Fruit fly (Drosophila melanogaster): ENCODE results near the gene CG42846.

The CG42846 gene

DNA sequence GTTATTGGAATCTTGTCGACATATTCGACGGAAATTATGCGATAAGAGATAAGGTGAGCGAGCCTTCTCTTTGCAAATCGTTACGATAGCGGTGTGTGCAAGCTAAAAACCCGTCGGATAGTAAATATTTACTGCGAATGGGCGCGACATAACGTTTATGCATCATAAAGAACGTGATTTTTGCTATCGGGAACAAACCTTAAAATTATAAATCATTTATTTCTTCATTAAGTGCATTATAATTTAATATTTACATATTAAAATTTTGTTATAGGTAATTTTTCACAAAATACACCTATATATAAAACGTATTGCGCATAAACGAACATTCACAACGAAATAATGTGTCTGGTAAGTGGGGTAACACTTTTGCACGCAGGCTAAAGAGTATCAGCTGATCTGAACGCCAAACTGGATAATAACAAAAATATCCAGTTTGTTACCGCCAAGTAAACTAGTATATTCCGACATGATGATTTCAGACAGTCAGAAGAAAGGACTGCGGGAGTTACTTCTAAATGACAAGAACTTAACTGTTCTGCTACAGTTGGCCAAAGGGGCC lies 25.6 kb downstream of the CG42846 start, which contains the start of the genes Gk1 and CG13876 (continued):
- TF ChIP-seq sens-2 (GFP tag; IDR thresholded peaks at IDR 0.05) (peak; percentile 84), CG7786 (GFP tag; optimal IDR thresholded peaks at IDR 0.05) (peak; percentile 62), Usf (GFP tag; optimal IDR thresholded peaks at IDR 0.05) (peak; percentile 78), CG42726 (GFP tag; IDR thresholded peaks at IDR 0.05; ENCODE audit: partially characterized antibody) (no peak), Hand (GFP tag; optimal IDR thresholded peaks at IDR 0.05) (peak; percentile 96), CG17568 (GFP tag; optimal IDR thresholded peaks at IDR 0.05) (no peak), Antp (GFP tag; optimal IDR thresholded peaks at IDR 0.05) (no peak), eve (GFP tag; optimal IDR thresholded peaks at IDR 0.05) (no peak), Opbp (GFP tag; IDR thresholded peaks at IDR 0.05; ENCODE audit: partially characterized antibody) (no peak), onecut (GFP tag; IDR thresholded peaks at IDR 0.05) (peak; percentile 90), mirr (GFP tag; optimal IDR thresholded peaks at IDR 0.05) (peak; percentile 96), ab (GFP tag; optimal IDR thresholded peaks at IDR 0.05) (no peak), Sox102F (GFP tag; optimal IDR thresholded peaks at IDR 0.05) (peak; percentile 97), usp (GFP tag; optimal IDR thresholded peaks at IDR 0.05) (no peak), scrt (GFP tag; optimal IDR thresholded peaks at IDR 0.05) (peak; percentile 93), Nf-YB (GFP tag; optimal IDR thresholded peaks at IDR 0.05) (peak; percentile 85), salm (tag; optimal IDR thresholded peaks at IDR 0.05) (peak; percentile 96), nau (GFP tag; optimal IDR thresholded peaks at IDR 0.05) (no peak), CG31441 (GFP tag; IDR thresholded peaks at IDR 0.05) (no peak; the same call in 1 of the 2 replicates), ranshi (GFP tag; IDR thresholded peaks at IDR 0.05) (peak; percentile 94), maf-S (GFP tag; optimal IDR thresholded peaks at IDR 0.05) (peak; percentile 28), Rx (GFP tag; IDR thresholded peaks at IDR 0.05) (peak; percentile 86), MBD-R2 (GFP tag; IDR thresholded peaks at IDR 0.05) (peak; percentile 94), chm (GFP tag; IDR thresholded peaks at IDR 0.05) (peak; percentile 96), TFAM (GFP tag; optimal IDR thresholded peaks at IDR 0.05) (peak; percentile 63), CG18619 (GFP tag; optimal IDR thresholded peaks at IDR 0.05) (peak; percentile 94), CG31224 (GFP tag; IDR thresholded peaks at IDR 0.05) (peak; percentile 88), D19B (GFP tag; optimal IDR thresholded peaks at IDR 0.05) (peak; percentile 83), pzg (GFP tag; optimal IDR thresholded peaks at IDR 0.05) (peak; percentile 56), CG11398 (GFP tag; optimal IDR thresholded peaks at IDR 0.05) (no peak), CG14860 (GFP tag; IDR thresholded peaks at IDR 0.05; ENCODE audit: partially characterized antibody) (no peak), CG6175 (GFP tag; IDR thresholded peaks at IDR 0.05) (peak; percentile 85), CG2202 (tag; optimal IDR thresholded peaks at IDR 0.05) (peak; percentile 91), Dbx (GFP tag; IDR thresholded peaks at IDR 0.05) (peak; percentile 96), NfI (GFP tag; optimal IDR thresholded peaks at IDR 0.05) (peak; percentile 93), CG8765 (GFP tag; IDR thresholded peaks at IDR 0.05) (peak; percentile 75; the same call in 1 of the 2 replicates), CG12219 (GFP tag; optimal IDR thresholded peaks at IDR 0.05) (peak; percentile 91), CG7556 (GFP tag; optimal IDR thresholded peaks at IDR 0.05) (peak; percentile 95), CG4820 (GFP tag; optimal IDR thresholded peaks at IDR 0.05) (peak; percentile 100), lbe (GFP tag; optimal IDR thresholded peaks at IDR 0.05) (peak; percentile 93), MESR4 (GFP tag; optimal IDR thresholded peaks at IDR 0.05) (peak; percentile 48), CG3281 (GFP tag; optimal IDR thresholded peaks at IDR 0.05) (peak; percentile 96), rib (GFP tag; IDR thresholded peaks at IDR 0.05) (peak; percentile 94), sisA (GFP tag; IDR thresholded peaks at IDR 0.05) (peak; percentile 81), Taf1 (GFP tag; IDR thresholded peaks at IDR 0.05) (peak; percentile 86), C15 (GFP tag; IDR thresholded peaks at IDR 0.05) (peak; percentile 79; the same call in 1 of the 3 replicates), CG9932 (GFP tag; IDR thresholded peaks at IDR 0.05) (peak; percentile 91), MTF-1 (GFP tag; optimal IDR thresholded peaks at IDR 0.05; ENCODE audit: borderline replicate concordance) (no peak), Dad (GFP tag; optimal IDR thresholded peaks at IDR 0.05) (peak; percentile 7), CG12155 (GFP tag; optimal IDR thresholded peaks at IDR 0.05) (peak; percentile 92)

All from whole organism, embryonic.